Worm (Caenorhabditis elegans): Measurements from ENCODE around the gene nspb-2.

ce11 chrIV:6582604-6583003 is 8.9 kb upstream of the nspb-2 start, which contains the start of gene odr-8:
- TF ChIP-seq ama-1 (optimal IDR thresholded peaks at IDR 0.05) (no peak), ztf-11 (tag; optimal IDR thresholded peaks at IDR 0.05) (no peak), fos-1 (tag; optimal IDR thresholded peaks at IDR 0.05) (no peak), aly-2 (tag; optimal IDR thresholded peaks at IDR 0.05) (no peak), unc-130 (tag; optimal IDR thresholded peaks at IDR 0.05) (no peak), dsc-1 (tag; optimal IDR thresholded peaks at IDR 0.05) (no peak), elt-3 (tag; optimal IDR thresholded peaks at IDR 0.05) (no peak), ceh-63 (GFP tag; optimal IDR thresholded peaks at IDR 0.05) (no peak), tbx-2 (tag; optimal IDR thresholded peaks at IDR 0.05) (no peak), egl-13 (tag; optimal IDR thresholded peaks at IDR 0.05) (no peak), ceh-82 (tag; optimal IDR thresholded peaks at IDR 0.05) (no peak), nhr-12 (tag; optimal IDR thresholded peaks at IDR 0.05) (no peak), nhr-20 (tag; optimal IDR thresholded peaks at IDR 0.05) (no peak)
